Worm (Caenorhabditis elegans) whole organism, early embryonic: Measurements from ENCODE around the gene rfip-1.

ENCODE experiments used
- aly-1 ChIP-seq: sonication (generic microtip); optimal IDR thresholded peaks from 2 replicates; lab custom pipeline; 2016; ENCODE audit warnings: missing genetic modification characterization, missing compliant biosample characterization
- ama-1 ChIP-seq: fragments of 150-350 bp; optimal IDR thresholded peaks from 2 replicates; lab custom pipeline; 2014
- ceh-36 ChIP-seq: sonication (generic microtip); optimal IDR thresholded peaks from 2 replicates; lab custom pipeline; 2016; ENCODE audit warnings: missing genetic modification characterization, inconsistent platforms, missing compliant biosample characterization
- flt-1 ChIP-seq: fragments of 200-800 bp; sonication (Bioruptor generic); IDR thresholded peaks from 2 replicates; pipeline ENCODE4 v1.3.6; 2022; ENCODE audit warnings: missing genetic modification characterization, missing compliant biosample characterization
- hnd-1 ChIP-seq: sonication (generic microtip); optimal IDR thresholded peaks from 2 replicates; lab custom pipeline; 2016; ENCODE audit warnings: missing genetic modification characterization, missing compliant biosample characterization
- pes-1 ChIP-seq: fragments of 200-800 bp; sonication (Bioruptor generic); IDR thresholded peaks from 2 replicates; pipeline ENCODE4 v1.3.6; 2022; ENCODE audit warnings: missing genetic modification reagents, missing genetic modification characterization, missing compliant biosample characterization
- tbx-37 ChIP-seq: fragments of 200-800 bp; sonication (Bioruptor generic); conservative IDR thresholded peaks from 2 replicates; pipeline ENCODE4 v1.3.6; 2022; ENCODE audit warnings: missing genetic modification reagents, missing genetic modification characterization, missing compliant biosample characterization
- tra-4 ChIP-seq: sonication (generic microtip); optimal IDR thresholded peaks from 2 replicates; lab custom pipeline; 2017; ENCODE audit warnings: missing genetic modification characterization, missing compliant biosample characterization

ce11 chrII:5884252-5884651 lies at the start of gene rfip-1:
- TF ChIP-seq ama-1 (lab: Kevin White, UChicago), result no peak
- TF ChIP-seq ceh-36 (tag; lab: Kevin White, UChicago), result no peak
- TF ChIP-seq tbx-37 (GFP tag; lab: Robert Waterston, UW), result no peak
- TF ChIP-seq pes-1 (GFP tag; lab: Robert Waterston, UW), result no peak
- no peak for TF ChIP-seq tra-4
- no peak for TF ChIP-seq flt-1 (GFP tag; lab: Robert Waterston, UW)
- no peak for TF ChIP-seq hnd-1 (tag; lab: Kevin White, UChicago)
- no peak for TF ChIP-seq aly-1
